Fruit fly (Drosophila melanogaster): ENCODE results near the gene CG17784.

DNA sequence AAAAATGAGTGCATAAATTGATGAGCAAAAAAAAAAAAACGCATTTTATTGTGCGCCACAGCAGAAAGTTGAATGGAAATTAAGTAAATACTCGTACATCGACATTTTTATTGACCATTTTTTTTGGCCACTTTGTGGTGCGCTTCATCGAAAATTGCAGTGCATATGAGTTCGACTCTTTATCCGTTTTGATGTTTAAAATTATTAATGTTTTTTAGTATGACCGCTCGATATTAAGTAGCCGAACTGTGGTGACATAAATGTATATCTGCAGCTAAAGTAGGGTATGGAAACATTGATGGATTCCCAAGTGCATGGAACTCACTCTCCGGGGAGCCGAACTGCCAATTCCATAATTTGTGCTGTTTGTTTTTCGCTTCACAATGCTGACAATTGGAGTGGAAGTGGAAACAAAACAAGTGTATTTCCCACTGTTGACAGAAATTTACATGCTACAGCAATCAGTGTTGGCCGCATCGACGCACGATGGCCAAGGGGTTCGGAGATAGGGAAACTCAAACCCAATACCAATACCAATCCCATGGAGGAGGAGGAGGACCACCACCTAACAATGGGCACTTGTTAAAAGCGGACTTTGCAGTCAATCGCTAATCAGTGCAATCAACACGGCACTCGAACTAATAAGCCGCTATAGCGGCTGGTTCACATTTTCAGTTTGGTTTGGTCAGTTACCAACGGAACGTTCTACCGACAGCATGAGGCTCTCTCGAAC, 27.6 kb upstream of the CG17784 start, which contains the start of gene CG13616:
- TF ChIP-seq psq (optimal IDR thresholded peaks at IDR 0.05) (no peak), usp (GFP tag; optimal IDR thresholded peaks at IDR 0.05) (no peak), pan (optimal IDR thresholded peaks at IDR 0.05) (no peak), Dll (optimal IDR thresholded peaks at IDR 0.05) (no peak)
